Worm (Caenorhabditis elegans) whole organism, early embryonic: ENCODE data around the gene F02A9.7.

Source experiments
- B0310.2 ChIP-seq: sonication (generic microtip); optimal IDR thresholded peaks from 2 replicates; lab custom pipeline; 2016; ENCODE audit warnings: mild to moderate bottlenecking, missing genetic modification characterization, missing compliant biosample characterization
- F13C5.2 ChIP-seq: sonication (generic microtip); optimal IDR thresholded peaks from 2 replicates; lab custom pipeline; 2017; ENCODE audit warnings: mild to moderate bottlenecking, missing genetic modification characterization, inconsistent platforms, missing compliant biosample characterization
- aly-1 ChIP-seq: sonication (generic microtip); optimal IDR thresholded peaks from 2 replicates; lab custom pipeline; 2016; ENCODE audit warnings: missing genetic modification characterization, missing compliant biosample characterization
- ama-1 ChIP-seq: fragments of 150-350 bp; optimal IDR thresholded peaks from 2 replicates; lab custom pipeline; 2014
- ceh-13 ChIP-seq: fragments of 200-800 bp; sonication (Bioruptor generic); optimal IDR thresholded peaks from 2 replicates; lab custom pipeline; 2018; ENCODE audit warnings: mild to moderate bottlenecking, missing genetic modification characterization, missing compliant biosample characterization
- ceh-36 ChIP-seq: sonication (generic microtip); optimal IDR thresholded peaks from 2 replicates; lab custom pipeline; 2016; ENCODE audit warnings: missing genetic modification characterization, inconsistent platforms, missing compliant biosample characterization
- ets-7 ChIP-seq: sonication (generic microtip); optimal IDR thresholded peaks from 2 replicates; lab custom pipeline; 2016; ENCODE audit warnings: missing genotype, missing genetic modification characterization, missing compliant biosample characterization
- flt-1 ChIP-seq: fragments of 200-800 bp; sonication (Bioruptor generic); IDR thresholded peaks from 2 replicates; pipeline ENCODE4 v1.3.6; 2022; ENCODE audit warnings: missing genetic modification characterization, missing compliant biosample characterization
- hmbx-1 ChIP-seq: sonication (generic microtip); optimal IDR thresholded peaks from 2 replicates; lab custom pipeline; 2016; ENCODE audit warnings: mild to moderate bottlenecking, missing genetic modification characterization, missing compliant biosample characterization
- hmg-4 ChIP-seq: fragments of 200-800 bp; sonication (Bioruptor generic); optimal IDR thresholded peaks from 2 replicates; lab custom pipeline; 2018; ENCODE audit warnings: mild to moderate bottlenecking, missing genetic modification characterization, missing compliant biosample characterization
- hnd-1 ChIP-seq: sonication (generic microtip); optimal IDR thresholded peaks from 2 replicates; lab custom pipeline; 2016; ENCODE audit warnings: missing genetic modification characterization, missing compliant biosample characterization
- pes-1 ChIP-seq: fragments of 200-800 bp; sonication (Bioruptor generic); IDR thresholded peaks from 2 replicates; pipeline ENCODE4 v1.3.6; 2022; ENCODE audit warnings: missing genetic modification reagents, missing genetic modification characterization, missing compliant biosample characterization
- scrt-1 ChIP-seq: fragments of 200-800 bp; sonication (Bioruptor generic); IDR thresholded peaks from 2 replicates; pipeline ENCODE4 v1.3.6; 2022; ENCODE audit warnings: missing genetic modification characterization, missing compliant biosample characterization
- sea-1 ChIP-seq: fragments of 200-800 bp; sonication (Bioruptor generic); conservative IDR thresholded peaks from 2 replicates; pipeline ENCODE4 v1.3.6; 2022; ENCODE audit warnings: missing genetic modification characterization, missing compliant biosample characterization
- tbx-11 ChIP-seq: fragments of 200-800 bp; sonication (Bioruptor generic); IDR thresholded peaks from 2 replicates; pipeline ENCODE4 v1.3.6; 2022; ENCODE audit warnings: missing genetic modification characterization, missing compliant biosample characterization
- tbx-37 ChIP-seq: fragments of 200-800 bp; sonication (Bioruptor generic); conservative IDR thresholded peaks from 2 replicates; pipeline ENCODE4 v1.3.6; 2022; ENCODE audit warnings: missing genetic modification reagents, missing genetic modification characterization, missing compliant biosample characterization
- tra-4 ChIP-seq: sonication (generic microtip); optimal IDR thresholded peaks from 2 replicates; lab custom pipeline; 2017; ENCODE audit warnings: missing genetic modification characterization, missing compliant biosample characterization

F02A9.7 gene

DNA sequence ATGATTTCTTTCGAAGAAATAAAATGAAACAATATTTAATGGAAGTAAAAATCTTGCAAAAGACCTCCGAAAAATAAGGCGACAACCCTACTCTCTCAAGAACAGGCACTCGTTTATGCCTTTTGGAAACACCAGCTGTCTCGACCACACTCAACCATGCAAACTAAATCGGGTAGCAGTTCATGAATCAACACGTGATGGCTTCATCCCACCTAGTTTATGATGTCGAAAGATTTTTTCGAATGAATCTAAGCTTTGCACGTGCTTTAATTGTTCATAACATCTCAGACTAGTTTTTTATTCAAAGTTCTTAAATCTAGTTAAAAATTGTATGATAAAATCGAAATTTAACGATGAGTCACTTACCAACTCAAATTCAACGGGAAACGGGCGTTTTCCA lies 22.2 kb downstream of the F02A9.7 start:
- TF ChIP-seq pes-1 (GFP tag; lab: Robert Waterston, UW) (0 out of 2 replicates have a peak, but pooled peaks have one; percentile 37), scrt-1 (no peak), F13C5.2 (tag; lab: Kevin White, UChicago) (no peak)

DNA sequence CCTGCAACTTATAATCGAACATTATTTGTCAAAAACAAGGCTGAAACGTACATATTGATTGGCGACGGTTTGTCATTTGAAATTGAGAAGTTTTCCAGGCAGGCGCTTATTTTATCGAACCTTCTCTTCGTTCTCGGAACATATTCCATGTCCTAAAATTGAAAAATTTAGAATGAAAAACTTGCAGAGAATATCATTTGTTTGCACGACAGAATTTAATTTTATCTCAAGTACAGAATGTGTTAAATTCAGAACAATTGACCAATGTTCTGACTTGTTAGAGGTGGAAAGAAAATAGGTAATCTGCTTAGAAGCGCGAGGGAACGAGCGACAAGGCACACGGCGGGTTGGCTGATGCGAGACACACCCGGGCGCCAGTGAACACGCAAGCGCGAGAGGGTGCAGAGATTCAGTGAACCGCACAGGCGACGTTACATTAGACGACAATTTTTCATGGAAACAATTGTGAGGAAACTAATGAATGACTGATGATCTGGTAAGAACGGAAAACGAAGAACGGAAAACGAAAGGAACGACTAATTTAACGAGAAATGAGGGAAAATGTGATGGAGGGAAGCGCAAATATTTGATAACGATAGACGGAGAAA lies 23.0 kb downstream of the F02A9.7 start:
- TF ChIP-seq hmg-4 (GFP tag; lab: Kevin White, UChicago) (no peak), scrt-1 (0 out of 2 replicates have a peak, but pooled peaks have one; percentile 59), ceh-13 (no peak), ama-1 (no peak), sea-1 (GFP tag; lab: Robert Waterston, UW) (peak; percentile 33; the same call in 1 of the 2 replicates), aly-1 (tag; lab: Kevin White, UChicago) (no peak)

- TF ChIP-seq sea-1 (GFP tag; lab: Robert Waterston, UW) (no peak), B0310.2 (tag; lab: Kevin White, UChicago) (no peak), hmg-4 (GFP tag; lab: Kevin White, UChicago) (no peak), ama-1 (no peak), ets-7 (no peak), pes-1 (GFP tag; lab: Robert Waterston, UW) (no peak), hmbx-1 (no peak), tbx-37 (GFP tag; lab: Robert Waterston, UW) (no peak), flt-1 (GFP tag; lab: Robert Waterston, UW) (no peak), aly-1 (tag; lab: Kevin White, UChicago) (no peak), tbx-11 (no peak), ceh-13 (no peak), F13C5.2 (tag; lab: Kevin White, UChicago) (no peak), tra-4 (tag; lab: Kevin White, UChicago) (no peak), scrt-1 (no peak), hnd-1 (tag; lab: Kevin White, UChicago) (no peak), ceh-36 (tag; lab: Kevin White, UChicago) (no peak)
Observed at ce11 chrIII:9051714-9052113, 23.7 kb downstream of the F02A9.7 start.

DNA sequence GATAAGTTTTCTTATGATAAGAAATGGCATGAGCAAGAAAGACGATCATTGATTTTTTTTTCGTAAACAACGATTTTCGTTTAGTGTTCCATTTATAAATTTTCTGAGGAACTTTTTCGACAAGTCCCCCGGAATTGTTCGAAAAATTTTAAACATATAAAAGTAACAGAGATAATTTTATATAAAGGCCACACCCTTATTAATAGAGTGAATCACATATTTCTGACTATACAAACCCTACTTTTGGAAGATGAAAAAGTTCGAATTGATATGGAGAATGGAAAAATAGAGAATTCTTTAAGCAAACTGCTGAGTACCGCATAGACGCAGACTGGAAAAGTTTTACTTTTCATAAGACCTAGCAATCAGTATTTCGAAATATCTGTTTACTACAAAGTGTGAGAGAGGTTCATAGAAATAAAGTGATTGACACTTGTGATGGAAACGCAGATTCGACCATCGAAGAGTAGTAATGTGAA lies 24.3 kb downstream of the F02A9.7 start:
- no peak for TF ChIP-seq ceh-13
- TF ChIP-seq ceh-36 (tag; lab: Kevin White, UChicago) = peak; percentile 3
- peak; percentile 47; the same call in 1 of the 2 replicates for TF ChIP-seq sea-1 (GFP tag; lab: Robert Waterston, UW)
- peak; percentile 61 for TF ChIP-seq hnd-1 (tag; lab: Kevin White, UChicago)

ce11 chrIII:9050600-9050999 lies 24.8 kb downstream of the F02A9.7 start, which contains the start of gene ikke-1:
Gene ikke-1 (minus strand): TSS chrIII:9050700.
- TF ChIP-seq hnd-1 (tag; lab: Kevin White, UChicago) = no peak
- TF ChIP-seq B0310.2 (tag; lab: Kevin White, UChicago) = no peak
- no peak for TF ChIP-seq tra-4 (tag; lab: Kevin White, UChicago)
- TF ChIP-seq tbx-11 = no peak
- no peak for TF ChIP-seq aly-1 (tag; lab: Kevin White, UChicago)
- TF ChIP-seq tbx-37 (GFP tag; lab: Robert Waterston, UW) = no peak
- no peak for TF ChIP-seq ama-1

DNA sequence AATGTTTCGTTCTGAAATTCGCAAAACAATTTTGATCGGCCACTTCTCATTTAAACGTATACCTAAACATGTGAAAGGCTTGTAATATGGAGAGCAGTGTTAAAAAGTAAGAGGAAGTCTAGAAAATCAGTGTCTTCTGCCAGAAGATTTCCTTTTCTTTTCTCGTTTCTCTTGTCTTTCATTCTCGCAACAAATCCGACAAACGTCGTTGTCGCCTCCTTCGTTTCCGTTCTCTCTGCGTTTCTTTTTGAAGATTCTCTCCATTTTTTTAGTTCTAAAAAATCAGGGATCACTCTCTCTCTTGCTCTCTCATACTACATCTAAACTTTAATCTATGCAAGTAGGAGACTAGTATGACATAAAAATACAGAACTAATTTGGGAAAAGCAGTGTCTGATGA lies 28.2 kb downstream of the F02A9.7 start:
- no peak for TF ChIP-seq tbx-11
- no peak for TF ChIP-seq scrt-1
- TF ChIP-seq hmg-4 (GFP tag; lab: Kevin White, UChicago) = no peak
- no peak for TF ChIP-seq ceh-13
- TF ChIP-seq pes-1 (GFP tag; lab: Robert Waterston, UW) = no peak
- TF ChIP-seq aly-1 (tag; lab: Kevin White, UChicago) = no peak
- no peak for TF ChIP-seq flt-1 (GFP tag; lab: Robert Waterston, UW)
- TF ChIP-seq ama-1 = no peak
- TF ChIP-seq ets-7 = no peak
- no peak for TF ChIP-seq tra-4 (tag; lab: Kevin White, UChicago)
- TF ChIP-seq tbx-37 (GFP tag; lab: Robert Waterston, UW) = no peak
- no peak for TF ChIP-seq ceh-36 (tag; lab: Kevin White, UChicago)
- no peak for TF ChIP-seq F13C5.2 (tag; lab: Kevin White, UChicago)
- no peak for TF ChIP-seq sea-1 (GFP tag; lab: Robert Waterston, UW)
- no peak for TF ChIP-seq hnd-1 (tag; lab: Kevin White, UChicago)
- TF ChIP-seq hmbx-1 = no peak
- TF ChIP-seq B0310.2 (tag; lab: Kevin White, UChicago) = no peak

DNA sequence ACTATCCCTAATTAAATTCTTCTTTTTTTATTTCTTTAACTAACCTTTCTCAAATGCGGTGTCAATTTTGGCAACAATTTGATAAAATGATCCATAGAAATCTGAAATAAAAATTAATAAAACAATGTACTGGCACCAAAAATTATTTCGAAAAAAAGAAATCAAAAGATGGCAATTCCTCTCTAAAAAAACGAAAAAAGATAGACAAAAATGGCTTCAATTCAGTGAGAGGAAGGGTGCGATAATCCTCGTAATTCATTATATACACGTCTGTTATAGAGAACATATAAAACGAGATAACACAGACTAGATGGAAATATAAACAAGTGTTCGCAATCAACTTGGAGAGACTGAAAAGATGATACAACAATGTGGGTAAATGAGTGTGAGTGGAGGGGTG lies 29.6 kb downstream of the F02A9.7 start, which contains the start of gene R107.2:
TSS of gene R107.2 (minus strand) at position 101 of the 400 bp plus-strand sequence.
- TF ChIP-seq B0310.2 (tag; lab: Kevin White, UChicago) (no peak), sea-1 (GFP tag; lab: Robert Waterston, UW) (no peak), ceh-13 (no peak), scrt-1 (no peak), hmg-4 (GFP tag; lab: Kevin White, UChicago) (no peak), tbx-37 (GFP tag; lab: Robert Waterston, UW) (no peak), tra-4 (tag; lab: Kevin White, UChicago) (no peak), F13C5.2 (tag; lab: Kevin White, UChicago) (no peak), tbx-11 (no peak), aly-1 (tag; lab: Kevin White, UChicago) (no peak), ets-7 (no peak), ama-1 (no peak), flt-1 (GFP tag; lab: Robert Waterston, UW) (no peak), hmbx-1 (no peak)

- no peak for TF ChIP-seq tbx-11
- TF ChIP-seq aly-1 (tag; lab: Kevin White, UChicago) = no peak
- TF ChIP-seq sea-1 (GFP tag; lab: Robert Waterston, UW) = no peak
- TF ChIP-seq tbx-37 (GFP tag; lab: Robert Waterston, UW) = no peak
- TF ChIP-seq B0310.2 (tag; lab: Kevin White, UChicago) = no peak
- TF ChIP-seq hmg-4 (GFP tag; lab: Kevin White, UChicago) = no peak
- TF ChIP-seq ceh-13 = no peak
- no peak for TF ChIP-seq ets-7
- TF ChIP-seq hnd-1 (tag; lab: Kevin White, UChicago) = no peak
- no peak for TF ChIP-seq pes-1 (GFP tag; lab: Robert Waterston, UW)
Observed at ce11 chrIII:9043200-9043599, 32.2 kb downstream of the F02A9.7 start, which contains the start of gene nac-2. Gene nac-2 (minus strand): TSS chrIII:9043300.
